Fruit fly (Drosophila melanogaster): Measurements from ENCODE around the gene Arl1.

The Arl1 gene

DNA sequence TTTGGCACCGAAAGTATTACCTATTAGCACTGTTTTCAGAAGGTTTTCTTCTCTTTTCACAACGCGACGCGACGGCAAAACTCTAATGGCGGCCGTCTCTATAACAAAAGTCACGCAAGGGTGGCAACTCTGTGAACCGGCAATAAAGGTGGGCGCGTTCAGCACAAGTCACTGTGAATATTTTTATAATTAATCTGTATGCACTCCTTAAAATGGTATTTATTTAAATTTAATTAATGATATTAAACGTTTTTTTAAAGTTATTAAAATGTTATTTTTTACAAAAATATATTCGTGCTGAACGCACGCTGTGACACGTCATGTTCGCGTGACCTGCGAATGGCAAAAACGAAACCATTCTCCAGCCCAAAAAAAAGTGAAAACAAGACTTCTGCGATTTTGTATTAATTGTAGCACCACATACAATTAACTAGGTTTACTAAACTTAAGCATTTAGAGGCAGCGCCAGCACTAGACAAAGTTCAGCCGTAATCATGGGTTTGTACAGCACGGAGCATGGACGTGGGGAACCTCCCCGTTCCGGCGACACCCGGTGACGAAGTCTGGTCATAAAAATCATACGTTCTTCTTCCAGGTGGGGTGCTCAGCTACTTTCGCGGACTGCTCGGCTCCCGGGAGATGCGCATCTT is at the start of gene Arl1, which contains the start of gene brm:
Gene Arl1, plus strand, starts transcription at position 353 of the 650 bp plus-strand sequence.
Gene brm, minus strand, starts transcription at position 87 of the 650 bp plus-strand sequence.
- TF ChIP-seq pad (GFP tag; optimal IDR thresholded peaks at IDR 0.05) (peak; percentile 95), ovo (GFP tag; optimal IDR thresholded peaks at IDR 0.05) (peak; percentile 98), bab1 (GFP tag; optimal IDR thresholded peaks at IDR 0.05) (peak; percentile 99), Crg-1 (GFP tag; optimal IDR thresholded peaks at IDR 0.05) (peak; percentile 97), CG5204 (GFP tag; optimal IDR thresholded peaks at IDR 0.05) (peak; percentile 97), kay (GFP tag; ENCODE audit: borderline replicate concordance) (no peak), Clk (GFP tag; optimal IDR thresholded peaks at IDR 0.05) (peak; percentile 99), tj (GFP tag; optimal IDR thresholded peaks at IDR 0.05) (peak; percentile 93), cic (GFP tag; optimal IDR thresholded peaks at IDR 0.05) (peak; percentile 93), CG33017 (tag; optimal IDR thresholded peaks at IDR 0.05) (peak; percentile 98), CG7045 (GFP tag; optimal IDR thresholded peaks at IDR 0.05) (peak; percentile 99), CG7101 (tag; optimal IDR thresholded peaks at IDR 0.05) (peak; percentile 99), CG12768 (GFP tag; optimal IDR thresholded peaks at IDR 0.05) (peak; percentile 99), CG14711 (tag; optimal IDR thresholded peaks at IDR 0.05) (peak; percentile 98), Mnt (GFP tag; optimal IDR thresholded peaks at IDR 0.05) (peak; percentile 95), toe (GFP tag; optimal IDR thresholded peaks at IDR 0.05) (peak; percentile 99), CG1620 (GFP tag; optimal IDR thresholded peaks at IDR 0.05) (peak; percentile 97), cnc (optimal IDR thresholded peaks at IDR 0.05) (no peak), CG11617 (GFP tag; optimal IDR thresholded peaks at IDR 0.05) (peak; percentile 99), Hr96 (GFP tag; optimal IDR thresholded peaks at IDR 0.05) (peak; percentile 95)

DNA sequence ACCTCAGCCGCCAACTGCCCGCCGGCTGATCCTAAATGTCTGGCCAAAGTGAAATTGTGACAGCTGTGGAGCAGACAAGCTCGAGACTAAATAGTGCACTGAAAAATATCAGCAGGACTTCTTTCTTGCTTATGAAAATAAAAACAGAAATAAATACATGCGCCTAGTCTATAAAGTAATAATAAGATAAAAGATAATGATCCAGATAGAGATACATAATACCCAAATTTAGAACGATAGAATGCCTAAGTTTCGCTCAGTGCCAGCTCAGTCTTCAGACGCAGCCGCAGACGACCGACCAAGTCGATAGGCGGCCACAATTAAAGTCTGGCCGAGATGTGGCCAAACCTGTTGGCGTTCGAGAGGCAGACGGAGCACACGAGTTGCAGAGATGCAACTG is 42.1 kb upstream of the Arl1 start:
- TF ChIP-seq Mnt (GFP tag; optimal IDR thresholded peaks at IDR 0.05): no peak

DNA sequence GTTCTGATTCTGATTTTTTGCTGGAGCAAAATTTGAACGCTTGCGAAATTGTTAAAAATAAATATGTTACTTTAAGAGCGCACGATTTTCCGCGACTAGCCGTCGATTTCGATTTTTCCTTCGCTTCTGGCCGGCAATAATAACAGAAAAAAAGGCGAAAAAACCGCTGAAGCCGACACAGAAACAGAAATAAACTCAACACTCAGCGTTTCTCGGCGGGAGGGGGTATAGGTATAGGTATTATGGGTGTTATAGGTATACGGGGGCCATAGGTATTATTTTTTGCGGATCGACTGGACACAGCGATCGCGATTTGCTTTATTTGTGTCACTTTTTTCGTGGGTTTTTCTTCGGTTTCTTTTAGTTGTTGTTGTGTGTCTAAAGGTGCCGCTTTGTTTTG is 30.6 kb upstream of the Arl1 start:
- TF ChIP-seq tj (GFP tag; optimal IDR thresholded peaks at IDR 0.05) (peak; percentile 93), CG7101 (tag; optimal IDR thresholded peaks at IDR 0.05) (no peak)

DNA sequence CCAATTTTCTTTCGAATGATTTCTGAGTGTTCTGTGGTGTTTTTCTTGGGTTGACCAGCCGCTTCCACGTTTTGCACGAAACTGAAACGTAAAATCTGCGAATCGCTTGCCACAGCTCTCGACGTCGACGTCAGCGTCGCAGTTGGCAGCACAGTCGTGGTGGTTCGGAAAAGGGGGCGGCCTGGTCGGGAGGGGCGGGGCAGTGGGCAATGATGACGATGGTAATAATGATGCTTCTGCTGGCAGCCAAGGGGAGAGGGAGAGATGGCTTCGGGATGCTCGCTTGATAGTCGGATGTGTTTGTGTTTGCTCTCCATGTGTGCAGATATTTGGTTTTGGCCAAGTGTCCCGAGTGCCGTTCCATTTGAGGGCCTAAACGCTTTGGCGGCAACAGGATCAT is 30.0 kb upstream of the Arl1 start:
- TF ChIP-seq CG7045 (GFP tag; optimal IDR thresholded peaks at IDR 0.05): no peak
- no peak for TF ChIP-seq Clk (GFP tag; optimal IDR thresholded peaks at IDR 0.05)
- TF ChIP-seq Crg-1 (GFP tag; optimal IDR thresholded peaks at IDR 0.05): no peak
- no peak for TF ChIP-seq CG11617 (GFP tag; optimal IDR thresholded peaks at IDR 0.05)
- TF ChIP-seq cnc (optimal IDR thresholded peaks at IDR 0.05): no peak
- no peak for TF ChIP-seq CG7101 (tag; optimal IDR thresholded peaks at IDR 0.05)
- TF ChIP-seq ovo (GFP tag; optimal IDR thresholded peaks at IDR 0.05): no peak
- TF ChIP-seq CG12768 (GFP tag; optimal IDR thresholded peaks at IDR 0.05): no peak
- TF ChIP-seq cic (GFP tag; optimal IDR thresholded peaks at IDR 0.05): no peak
- no peak for TF ChIP-seq Mnt (GFP tag; optimal IDR thresholded peaks at IDR 0.05)
- no peak for TF ChIP-seq tj (GFP tag; optimal IDR thresholded peaks at IDR 0.05)
- no peak for TF ChIP-seq bab1 (GFP tag; optimal IDR thresholded peaks at IDR 0.05)
- TF ChIP-seq toe (GFP tag; optimal IDR thresholded peaks at IDR 0.05): no peak
- TF ChIP-seq CG33017 (tag; optimal IDR thresholded peaks at IDR 0.05): no peak
- TF ChIP-seq pad (GFP tag; optimal IDR thresholded peaks at IDR 0.05): no peak
- no peak for TF ChIP-seq CG1620 (GFP tag; optimal IDR thresholded peaks at IDR 0.05)

DNA sequence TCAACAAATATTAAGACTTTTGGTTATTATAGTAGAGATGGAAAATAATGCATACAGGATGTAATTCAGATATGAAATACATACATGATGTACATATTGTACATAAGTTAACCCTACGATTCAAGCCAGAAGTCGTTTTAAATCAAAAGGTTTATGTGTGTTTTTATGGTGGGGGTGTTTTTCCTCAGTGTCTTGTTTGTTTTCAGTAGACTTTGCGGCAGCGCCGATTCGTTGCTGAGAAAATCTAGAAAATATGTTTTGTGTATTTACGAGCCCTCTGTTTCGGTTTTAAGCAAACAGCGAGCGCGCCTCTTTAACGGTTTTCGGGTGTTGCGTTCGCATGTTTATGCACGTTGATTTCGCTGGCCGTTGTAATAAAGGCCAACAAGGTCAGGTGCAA is 29.0 kb upstream of the Arl1 start:
- no peak for TF ChIP-seq CG7101 (tag; optimal IDR thresholded peaks at IDR 0.05)
- no peak for TF ChIP-seq Clk (GFP tag; optimal IDR thresholded peaks at IDR 0.05)
- TF ChIP-seq cic (GFP tag; optimal IDR thresholded peaks at IDR 0.05): no peak

DNA sequence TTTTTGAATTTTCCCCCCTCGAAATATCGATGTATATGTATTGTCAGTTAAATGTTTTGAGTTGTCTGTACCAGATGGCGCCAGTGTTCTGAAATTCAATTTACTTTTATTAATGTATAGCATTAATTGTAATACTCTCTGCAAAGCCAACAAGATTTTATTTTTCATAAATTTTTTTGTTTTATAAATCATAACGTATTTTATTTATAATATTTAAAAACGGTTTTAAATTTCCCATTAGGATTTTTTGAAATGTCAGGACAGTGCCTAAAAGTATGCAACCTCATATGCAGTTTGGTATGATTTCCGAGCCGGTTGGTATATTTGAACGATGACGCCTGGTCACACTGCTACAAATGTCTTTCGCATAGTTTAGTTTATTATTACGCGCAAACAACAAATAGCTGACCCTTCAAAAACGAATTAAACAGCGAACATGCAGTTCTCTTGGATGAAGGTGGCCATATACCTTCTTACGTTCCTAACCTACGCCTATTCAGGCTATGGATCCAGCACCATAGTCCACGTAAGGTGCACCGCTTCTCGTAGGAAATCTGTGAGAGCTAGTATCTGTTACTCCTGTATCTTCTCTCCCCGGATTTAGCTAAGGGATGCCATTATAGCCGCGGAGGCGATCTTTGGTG is 28.0 kb upstream of the Arl1 start, which contains the start of the genes Pka-C3 and GXIVsPLA2:
Gene Pka-C3, minus strand, starts transcription at position 14 of the 644 bp plus-strand sequence.
Gene GXIVsPLA2, plus strand, starts transcription at position 313 of the 644 bp plus-strand sequence.
- TF ChIP-seq Clk (GFP tag; optimal IDR thresholded peaks at IDR 0.05): no peak
- TF ChIP-seq tj (GFP tag; optimal IDR thresholded peaks at IDR 0.05): peak; percentile 73

DNA sequence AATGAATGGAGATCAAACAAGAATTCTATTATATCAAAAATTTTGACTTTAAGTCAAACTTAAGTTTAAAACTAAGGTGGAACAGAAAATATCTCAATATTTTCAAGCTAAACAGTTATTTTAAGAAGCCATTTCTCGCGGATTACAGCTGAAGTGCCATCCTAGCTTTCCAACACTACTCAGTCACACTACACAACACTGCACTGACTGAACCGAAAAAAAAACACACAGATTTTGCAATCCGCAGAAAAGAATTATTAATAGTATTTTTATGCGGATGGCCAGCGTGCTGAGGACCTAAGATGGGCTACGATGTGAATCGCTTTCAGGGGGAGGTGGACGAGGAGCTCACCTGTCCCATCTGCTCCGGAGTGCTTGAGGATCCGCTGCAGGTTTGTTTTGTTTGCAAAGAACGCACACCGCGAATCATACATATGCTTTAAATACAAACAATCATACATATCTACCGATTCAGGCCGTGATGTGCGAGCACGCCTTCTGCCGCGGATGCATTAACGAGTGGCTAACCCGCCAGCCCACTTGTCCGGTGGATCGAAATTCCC is 26.4 kb upstream of the Arl1 start, which contains the start of gene elgi:
Gene elgi, plus strand, starts transcription at position 103 of the 563 bp plus-strand sequence.
- peak; percentile 77 for TF ChIP-seq CG7101 (tag; optimal IDR thresholded peaks at IDR 0.05)
- TF ChIP-seq Crg-1 (GFP tag; optimal IDR thresholded peaks at IDR 0.05): peak; percentile 95
- TF ChIP-seq ovo (GFP tag; optimal IDR thresholded peaks at IDR 0.05): peak; percentile 73
- TF ChIP-seq CG1620 (GFP tag; optimal IDR thresholded peaks at IDR 0.05): peak; percentile 90
- peak; percentile 68 for TF ChIP-seq Hr96 (GFP tag; optimal IDR thresholded peaks at IDR 0.05)
- TF ChIP-seq pad (GFP tag; optimal IDR thresholded peaks at IDR 0.05): peak; percentile 70
- TF ChIP-seq Clk (GFP tag; optimal IDR thresholded peaks at IDR 0.05): peak; percentile 41
- TF ChIP-seq CG11617 (GFP tag; optimal IDR thresholded peaks at IDR 0.05): peak; percentile 66
- TF ChIP-seq kay (GFP tag; ENCODE audit: borderline replicate concordance): no peak
- peak; percentile 71 for TF ChIP-seq cic (GFP tag; optimal IDR thresholded peaks at IDR 0.05)
- TF ChIP-seq CG7045 (GFP tag; optimal IDR thresholded peaks at IDR 0.05): peak; percentile 73
- TF ChIP-seq toe (GFP tag; optimal IDR thresholded peaks at IDR 0.05): peak; percentile 80
- TF ChIP-seq CG33017 (tag; optimal IDR thresholded peaks at IDR 0.05): peak; percentile 64
- TF ChIP-seq CG5204 (GFP tag; optimal IDR thresholded peaks at IDR 0.05): peak; percentile 74
- peak; percentile 80 for TF ChIP-seq Mnt (GFP tag; optimal IDR thresholded peaks at IDR 0.05)
- peak; percentile 43 for TF ChIP-seq tj (GFP tag; optimal IDR thresholded peaks at IDR 0.05)
- no peak for TF ChIP-seq cnc (optimal IDR thresholded peaks at IDR 0.05)
- TF ChIP-seq CG14711 (tag; optimal IDR thresholded peaks at IDR 0.05): peak; percentile 51
- TF ChIP-seq bab1 (GFP tag; optimal IDR thresholded peaks at IDR 0.05): peak; percentile 48
- peak; percentile 79 for TF ChIP-seq CG12768 (GFP tag; optimal IDR thresholded peaks at IDR 0.05)

Data from whole organism, adult.